Worm (Caenorhabditis elegans) whole organism, mixed stage, embryonic: Measurements from ENCODE around the gene F01D5.1.

Source experiments
- bed-3 ChIP-seq: fragments of 200-800 bp; sonication (Bioruptor generic); optimal IDR thresholded peaks from 3 replicates; lab custom pipeline; 2018; ENCODE audit warnings: mild to moderate bottlenecking, missing genetic modification characterization, moderate library complexity, missing compliant biosample characterization
- blmp-1 ChIP-seq: fragments of 150-350 bp; optimal IDR thresholded peaks from 2 replicates; lab custom pipeline; 2014; ENCODE audit warnings: missing biosample characterization, missing genetic modification characterization
- ceh-83 ChIP-seq: fragments of 200-800 bp; sonication (Bioruptor generic); optimal IDR thresholded peaks from 2 replicates; lab custom pipeline; 2018; ENCODE audit warnings: mild to moderate bottlenecking, missing genetic modification characterization, missing compliant biosample characterization
- cnd-1 ChIP-seq: fragments of 200-800 bp; sonication (Bioruptor generic); optimal IDR thresholded peaks from 2 replicates; lab custom pipeline; 2018; ENCODE audit warnings: mild to moderate bottlenecking, missing genetic modification characterization, missing compliant biosample characterization
- ham-2 ChIP-seq: fragments of 200-800 bp; sonication (Bioruptor generic); optimal IDR thresholded peaks from 2 replicates; lab custom pipeline; 2018; ENCODE audit warnings: mild to moderate bottlenecking, missing genetic modification characterization, missing compliant biosample characterization
- lin-13 ChIP-seq: fragments of 150-350 bp; optimal IDR thresholded peaks from 2 replicates; lab custom pipeline; 2014; ENCODE audit warnings: missing biosample characterization, missing genetic modification characterization
- mep-1 ChIP-seq: fragments of 150-350 bp; optimal IDR thresholded peaks from 2 replicates; lab custom pipeline; 2017; ENCODE audit warnings: missing biosample characterization, missing genetic modification reagents, missing genetic modification characterization, inconsistent platforms
- nhr-2 ChIP-seq: fragments of 150-350 bp; optimal IDR thresholded peaks from 2 replicates; lab custom pipeline; 2014; ENCODE audit warnings: missing biosample characterization, missing genetic modification characterization
- nhr-237 ChIP-seq: fragments of 150-350 bp; optimal IDR thresholded peaks from 2 replicates; lab custom pipeline; 2014; ENCODE audit warnings: missing biosample characterization, missing genetic modification characterization
- nhr-28 ChIP-seq: fragments of 150-350 bp; optimal IDR thresholded peaks from 2 replicates; lab custom pipeline; 2014; ENCODE audit warnings: missing biosample characterization, missing genetic modification characterization
- nhr-76 ChIP-seq: sonication (generic microtip); optimal IDR thresholded peaks from 2 replicates; lab custom pipeline; 2017; ENCODE audit warnings: missing biosample characterization, missing genetic modification characterization
- pha-4 ChIP-seq: fragments of 150-350 bp; optimal IDR thresholded peaks from 2 replicates; lab custom pipeline; 2018; ENCODE audit warnings: missing biosample characterization, missing genetic modification reagents, missing genetic modification characterization
- snpc-4 ChIP-seq: fragments of 150-350 bp; optimal IDR thresholded peaks from 2 replicates; lab custom pipeline; 2014; ENCODE audit warnings: missing biosample characterization, missing genetic modification characterization
- unc-120 ChIP-seq: sonication (generic microtip); optimal IDR thresholded peaks from 2 replicates; lab custom pipeline; 2017; ENCODE audit warnings: missing genetic modification characterization, missing compliant biosample characterization; ENCODE audit not compliant: poor library complexity, severe bottlenecking

- TF ChIP-seq nhr-237 (tag; lab: Kevin White, UChicago): no peak
- no peak for TF ChIP-seq ham-2 (GFP tag; lab: Kevin White, UChicago)
- no peak for TF ChIP-seq unc-120 (tag; lab: Kevin White, UChicago)
- TF ChIP-seq ceh-83 (GFP tag; lab: Kevin White, UChicago): no peak
- no peak for TF ChIP-seq mep-1 (tag; lab: Kevin White, UChicago)
- TF ChIP-seq pha-4 (tag; lab: Kevin White, UChicago): no peak
- no peak for TF ChIP-seq nhr-28 (tag; lab: Kevin White, UChicago)
- no peak for TF ChIP-seq cnd-1
- no peak for TF ChIP-seq nhr-76 (tag; lab: Kevin White, UChicago)
- TF ChIP-seq bed-3 (GFP tag; lab: Kevin White, UChicago): no peak
- no peak for TF ChIP-seq snpc-4
- no peak for TF ChIP-seq blmp-1 (tag; lab: Kevin White, UChicago)
- TF ChIP-seq lin-13 (tag; lab: Kevin White, UChicago): no peak
- no peak for TF ChIP-seq nhr-2 (tag; lab: Kevin White, UChicago)
Measured at ce11 chrII:13981819-13982218, 15.6 kb downstream of the F01D5.1 start.
